Fruit fly (Drosophila melanogaster) whole organism: ENCODE results near the gene sro.

Source experiments
- CG8478 ChIP-seq: fragments of >200 bp; optimal IDR thresholded peaks from 2 replicates; lab custom pipeline; 2018; ENCODE audit warnings: inconsistent platforms
- Dll ChIP-seq: fragments of >200 bp; optimal IDR thresholded peaks from 2 replicates; lab custom pipeline; 2017
- EcR ChIP-seq, 2 experiments: fragments of >200 bp; optimal IDR thresholded peaks; 2 replicates each; lab custom pipeline; 2017; ENCODE audit warnings: missing biosample characterization in 2 of 2, missing genetic modification characterization in 2 of 2, missing genetic modification reagents in 2 of 2
- pan ChIP-seq: fragments of >200 bp; optimal IDR thresholded peaks from 2 replicates; lab custom pipeline; 2017
- psq ChIP-seq: fragments of >200 bp; optimal IDR thresholded peaks from 2 replicates; lab custom pipeline; 2017
- usp ChIP-seq: fragments of >200 bp; optimal IDR thresholded peaks from 2 replicates; lab custom pipeline; 2017; ENCODE audit warnings: missing biosample characterization, missing genetic modification characterization, mixed read lengths

Gene sro

dm6 chr3R:29783210-29783609 lies 11.2 kb upstream of the sro start:
- TF ChIP-seq psq (lab: Kevin White, UChicago) (no peak), usp (no peak), CG8478 (no peak), Dll (lab: Kevin White, UChicago) (no peak), pan (lab: Kevin White, UChicago) (no peak), EcR (GFP tag; optimal IDR thresholded peaks at IDR 0.05; lab: Kevin White, UChicago) (no peak)

DNA sequence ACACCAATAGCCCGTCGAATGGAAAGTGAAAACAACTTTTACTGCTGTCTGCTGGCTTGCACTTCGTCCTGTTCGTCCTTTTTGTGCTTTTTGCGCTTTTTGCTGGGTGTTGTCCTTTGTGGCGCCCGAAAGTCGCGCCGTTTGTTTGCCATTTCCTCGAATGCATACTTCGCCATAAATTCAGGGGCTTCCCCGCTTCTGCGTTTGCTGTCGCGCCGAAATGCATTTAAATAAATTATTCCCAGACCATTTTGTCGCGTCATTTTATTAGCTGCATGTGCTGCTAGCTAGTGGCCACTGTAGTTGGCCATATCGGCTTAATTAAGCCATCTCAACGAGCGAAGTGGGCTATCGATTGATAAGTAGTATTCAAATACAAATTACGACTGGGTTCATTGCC lies 9.2 kb upstream of the sro start:
- no peak for TF ChIP-seq pan (lab: Kevin White, UChicago)
- TF ChIP-seq Dll (lab: Kevin White, UChicago) = no peak
- no peak for TF ChIP-seq psq (lab: Kevin White, UChicago)
- no peak for TF ChIP-seq CG8478
- no peak for TF ChIP-seq usp
- TF ChIP-seq EcR (GFP tag; optimal IDR thresholded peaks at IDR 0.05; lab: Kevin White, UChicago) = no peak

DNA sequence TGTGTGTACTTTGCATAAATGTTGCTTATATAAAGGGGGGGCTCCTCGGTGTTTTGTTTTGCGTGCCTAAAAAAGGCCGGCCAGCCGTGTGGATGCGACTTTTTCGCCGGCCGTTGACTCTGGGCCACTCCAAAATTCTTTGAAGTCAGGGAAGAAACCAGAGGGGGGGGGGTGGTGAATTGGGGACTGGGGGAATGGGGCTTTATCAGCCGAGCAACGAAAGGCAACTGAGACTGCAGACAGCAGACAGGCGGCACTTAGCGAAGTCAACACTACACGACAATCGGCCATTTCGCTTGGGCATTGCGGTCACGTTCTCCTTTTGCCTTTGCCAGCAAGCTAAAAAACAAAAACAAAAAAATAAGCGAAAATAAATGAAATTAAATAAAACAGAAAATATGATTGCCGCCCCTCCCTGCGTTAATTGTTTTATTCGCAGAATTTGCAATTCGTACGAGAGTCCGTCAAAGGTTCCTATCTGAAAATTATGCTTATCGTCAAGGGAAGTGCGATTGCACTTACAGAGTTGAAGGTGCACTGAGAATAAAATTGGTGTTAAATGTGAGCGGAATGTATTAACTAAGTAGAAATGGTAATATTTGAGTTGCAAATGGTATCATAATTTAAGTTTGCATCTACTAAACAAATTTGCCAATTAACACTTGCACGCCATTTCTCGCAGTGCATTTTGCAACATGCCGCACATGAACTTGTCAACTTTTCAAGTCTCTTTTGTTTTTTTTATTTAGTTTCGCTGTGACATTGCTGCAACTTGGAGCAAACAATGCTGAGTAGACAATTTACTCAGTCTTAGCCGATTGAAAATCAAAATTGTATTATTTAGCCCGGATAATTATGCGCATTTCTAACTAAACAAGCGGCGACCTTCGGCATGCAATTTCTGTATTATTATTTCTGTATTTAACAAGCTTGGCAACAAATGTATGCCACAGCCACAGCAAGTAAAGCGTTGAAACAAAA lies 8.1 kb upstream of the sro start:
- TF ChIP-seq pan (lab: Kevin White, UChicago) (no peak), CG8478 (no peak), Dll (lab: Kevin White, UChicago) (no peak)

DNA sequence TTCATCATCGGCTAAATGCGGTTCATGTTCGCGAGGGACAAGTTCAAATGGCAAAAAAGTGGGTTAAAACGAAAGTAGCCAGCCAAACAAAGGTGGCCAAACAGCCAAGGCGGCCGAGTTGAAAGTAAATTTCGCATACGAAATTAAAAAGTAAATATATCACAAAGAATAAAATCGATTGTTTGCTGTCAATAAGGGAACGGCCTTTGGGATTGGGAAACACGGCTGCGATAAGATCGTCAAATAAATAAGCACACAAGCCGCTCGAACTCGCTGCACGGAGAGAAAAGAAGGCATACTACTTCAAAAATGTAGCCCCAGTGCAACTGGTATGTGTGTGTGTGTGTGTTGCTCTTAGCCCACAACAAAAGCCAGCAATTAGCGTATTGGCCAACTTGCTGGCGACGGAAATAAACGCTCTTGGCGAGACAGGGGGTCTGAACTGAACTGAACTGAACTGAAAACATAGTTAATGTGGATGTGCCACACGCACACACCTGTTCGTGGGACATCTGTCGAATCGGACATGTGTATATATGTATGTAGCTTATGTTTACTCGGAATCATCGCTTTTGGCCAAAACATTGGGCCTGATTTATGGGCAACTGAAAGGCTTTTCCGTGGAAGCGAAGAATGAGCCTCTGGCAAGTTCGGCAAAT lies 6.4 kb upstream of the sro start:
- TF ChIP-seq Dll (lab: Kevin White, UChicago) (no peak), CG8478 (no peak), pan (lab: Kevin White, UChicago) (no peak), psq (lab: Kevin White, UChicago) (no peak), usp (no peak)

DNA sequence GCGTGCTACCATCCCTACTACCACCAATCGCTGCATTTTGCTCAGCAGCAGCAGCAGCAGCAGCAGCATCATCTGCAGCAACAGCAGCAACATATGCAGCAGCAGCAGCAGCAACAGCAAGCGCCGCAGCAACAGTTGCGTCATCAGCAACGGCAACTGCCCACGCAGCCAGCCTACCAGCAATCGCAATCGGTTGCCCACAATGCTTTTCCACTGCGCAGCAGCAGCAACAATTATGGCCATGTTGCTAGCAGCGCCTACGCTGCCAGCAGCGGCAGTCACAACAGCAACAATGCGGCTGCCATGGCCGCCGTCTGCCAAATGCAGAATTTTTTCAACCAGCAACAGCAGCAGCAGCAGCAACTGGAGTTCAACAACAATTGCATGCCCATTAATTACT lies 4.2 kb upstream of the sro start:
- no peak for TF ChIP-seq pan (lab: Kevin White, UChicago)
- no peak for TF ChIP-seq usp
- no peak for TF ChIP-seq Dll (lab: Kevin White, UChicago)
- TF ChIP-seq EcR (GFP tag; optimal IDR thresholded peaks at IDR 0.05; lab: Kevin White, UChicago) = no peak
- no peak for TF ChIP-seq CG8478
- no peak for TF ChIP-seq psq (lab: Kevin White, UChicago)

DNA sequence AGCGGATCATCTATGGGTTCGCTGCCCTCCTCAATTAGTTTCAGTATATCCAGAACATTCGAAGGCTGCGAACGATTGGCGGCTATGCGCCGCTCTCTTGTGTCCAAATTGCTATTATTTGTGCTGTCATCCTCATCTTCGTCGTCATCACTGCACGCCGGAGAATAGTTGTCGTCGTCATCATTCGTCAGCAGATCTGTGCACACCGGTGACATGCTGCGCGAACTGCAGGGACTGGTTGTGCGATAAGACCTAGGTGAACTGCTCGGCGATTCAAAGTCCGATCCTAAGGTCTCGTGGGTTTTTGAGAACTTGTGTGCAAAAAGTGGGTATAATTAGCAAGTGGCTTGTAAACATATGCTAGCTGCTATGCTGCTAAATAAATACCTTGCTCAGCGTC lies 2.8 kb downstream of the sro start:
- TF ChIP-seq psq (lab: Kevin White, UChicago) (no peak), usp (no peak), Dll (lab: Kevin White, UChicago) (no peak), EcR (GFP tag; optimal IDR thresholded peaks at IDR 0.05; lab: Kevin White, UChicago) (no peak), pan (lab: Kevin White, UChicago) (no peak), CG8478 (no peak)

DNA sequence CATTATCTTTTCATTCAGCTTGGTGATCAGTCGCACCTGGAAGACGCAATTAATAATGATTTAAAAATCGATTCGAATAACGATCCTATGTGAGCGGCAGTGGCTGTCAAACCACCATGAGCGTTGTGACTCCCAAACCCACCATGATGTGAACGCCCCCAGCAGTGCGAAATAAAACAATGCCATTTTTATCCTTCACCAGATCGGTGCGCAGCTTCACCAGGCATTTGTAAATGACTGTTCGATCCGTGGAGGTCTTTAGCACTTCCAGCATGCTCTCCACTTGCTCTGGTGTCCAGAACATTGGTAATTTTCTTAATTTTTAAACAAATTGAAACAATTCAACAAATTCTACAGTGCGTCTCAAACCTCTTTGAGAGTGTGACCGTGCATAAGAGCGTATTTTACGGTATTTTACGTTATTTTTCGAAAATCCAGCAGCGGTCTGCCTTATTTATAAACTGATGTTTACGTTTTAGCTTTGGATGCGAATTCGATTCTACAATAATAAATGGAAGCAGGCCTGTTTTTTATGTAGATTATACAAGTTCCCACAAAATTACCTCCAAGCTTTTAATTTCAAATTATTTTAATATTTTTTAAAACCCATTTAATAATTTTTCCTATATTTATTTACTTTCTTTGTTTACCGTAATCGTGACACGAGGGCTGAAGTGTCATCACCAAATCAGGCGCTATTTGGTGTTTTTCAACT lies 4.7 kb downstream of the sro start, which contains the start of the genes Rnb and Drice:
Gene Rnb, minus strand, starts transcription at position 389 of the 715 bp plus-strand sequence.
Gene Drice, plus strand, starts transcription at position 693 of the 715 bp plus-strand sequence.
- TF ChIP-seq EcR (GFP tag; optimal IDR thresholded peaks at IDR 0.05; lab: Kevin White, UChicago) (no peak), CG8478 (no peak), Dll (lab: Kevin White, UChicago) (no peak), psq (lab: Kevin White, UChicago) (no peak), pan (lab: Kevin White, UChicago) (no peak), usp (no peak)

dm6 chr3R:29799681-29800028 lies 5.3 kb downstream of the sro start:
- TF ChIP-seq psq (lab: Kevin White, UChicago) (no peak), pan (lab: Kevin White, UChicago) (no peak), EcR (GFP tag; optimal IDR thresholded peaks at IDR 0.05; lab: Kevin White, UChicago) (no peak), CG8478 (no peak), usp (no peak), Dll (lab: Kevin White, UChicago) (no peak)

- TF ChIP-seq psq (lab: Kevin White, UChicago) (no peak), CG8478 (no peak), usp (no peak), EcR (GFP tag; optimal IDR thresholded peaks at IDR 0.05; lab: Kevin White, UChicago) (no peak), pan (lab: Kevin White, UChicago) (no peak), Dll (lab: Kevin White, UChicago) (no peak)
Observed at dm6 chr3R:29802753-29803313, 8.4 kb downstream of the sro start, which contains the start of the genes Etfb and CG7789. TSS of gene Etfb (minus strand) at chr3R:29802945. TSS of gene CG7789 (plus strand) at chr3R:29803196.

DNA sequence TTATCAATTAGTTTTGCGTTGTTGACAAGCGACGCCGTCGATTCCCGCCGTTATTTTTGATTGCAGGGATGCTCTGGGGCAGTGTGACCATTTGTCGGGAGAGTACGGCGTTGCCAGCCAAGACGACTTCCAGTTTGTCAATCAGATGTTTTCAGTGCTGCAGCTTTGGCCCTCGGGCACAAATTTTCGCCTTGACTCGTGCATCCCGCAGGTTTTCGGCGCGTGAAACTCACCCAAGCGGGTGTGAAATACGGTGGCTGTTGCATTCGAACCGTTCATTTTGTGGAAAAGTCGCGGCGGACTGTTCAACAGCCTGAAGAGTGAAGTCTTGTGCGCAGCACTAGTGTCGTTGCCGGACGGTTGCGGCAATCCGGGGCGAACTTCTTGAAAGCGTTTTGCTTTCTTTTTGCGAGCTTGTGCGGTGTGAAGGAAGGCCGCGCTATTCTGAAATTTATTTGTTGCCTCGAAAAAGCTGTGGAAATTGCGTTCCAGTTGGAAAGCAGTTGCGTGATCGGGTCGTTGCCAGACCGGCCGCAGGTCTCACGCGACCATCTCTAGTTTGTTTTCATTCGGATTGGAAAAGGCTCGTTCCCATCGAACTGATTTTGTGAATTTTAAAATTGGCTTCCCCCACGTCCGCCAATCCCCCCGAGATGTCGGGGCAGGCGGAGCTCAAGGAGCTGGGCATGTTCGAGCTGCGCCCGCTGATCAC lies 12.4 kb downstream of the sro start, which contains the start of the genes ca and ncd:
Gene ca, plus strand, starts transcription at position 130 of the 712 bp plus-strand sequence.
Gene ncd, minus strand, starts transcription at position 446 of the 712 bp plus-strand sequence.
- TF ChIP-seq psq (lab: Kevin White, UChicago) (no peak), EcR (GFP tag; optimal IDR thresholded peaks at IDR 0.05; lab: Kevin White, UChicago) (no peak), usp (no peak), pan (lab: Kevin White, UChicago) (no peak), CG8478 (no peak), Dll (lab: Kevin White, UChicago) (no peak)
